Worm (Caenorhabditis elegans): Measurements from ENCODE around the gene srsx-3.

ce11 chrV:7943568-7943967 lies 6.5 kb upstream of the srsx-3 start, which contains the start of gene Y97E10B.1:
- TF ChIP-seq ama-1 (optimal IDR thresholded peaks at IDR 0.05) (no peak), nhr-23 (tag; optimal IDR thresholded peaks at IDR 0.05) (no peak), unc-55 (GFP tag; optimal IDR thresholded peaks at IDR 0.05) (no peak), nhr-237 (tag; optimal IDR thresholded peaks at IDR 0.05) (no peak), C34F6.9 (tag; optimal IDR thresholded peaks at IDR 0.05) (no peak), mbf-1 (tag; optimal IDR thresholded peaks at IDR 0.05) (no peak), nhr-77 (tag; optimal IDR thresholded peaks at IDR 0.05) (no peak), ZK546.5 (tag; optimal IDR thresholded peaks at IDR 0.05) (no peak), unc-62 (GFP tag; optimal IDR thresholded peaks at IDR 0.05) (no peak)

Data from whole organism, L2 larva.